Worm (Caenorhabditis elegans): ENCODE measurements around the gene F28A10.13.

ce11 chrII:799700-800099 lies 48.9 kb upstream of the F28A10.13 start, which contains the start of gene F46F5.14:
- no peak for TF ChIP-seq nhr-25 (tag; optimal IDR thresholded peaks at IDR 0.05)
- TF ChIP-seq lin-39 (tag; optimal IDR thresholded peaks at IDR 0.05): no peak
- no peak for TF ChIP-seq nhr-76 (tag; optimal IDR thresholded peaks at IDR 0.05)
- TF ChIP-seq fos-1 (tag; optimal IDR thresholded peaks at IDR 0.05): no peak
- TF ChIP-seq unc-39 (tag; optimal IDR thresholded peaks at IDR 0.05): no peak
- TF ChIP-seq ceh-9 (tag; optimal IDR thresholded peaks at IDR 0.05): no peak
- no peak for TF ChIP-seq elt-3 (tag; optimal IDR thresholded peaks at IDR 0.05)
